Fruit fly (Drosophila melanogaster) whole organism, prepupa: ENCODE measurements around the gene CG31871.
A peak's percentile ranks its signal among the peaks of the same experiment; 100 is the strongest.

Experiments used
- Blimp-1 ChIP-seq: fragments of 200-800 bp; sonication (Bioruptor generic); optimal IDR thresholded peaks from 3 replicates; lab custom pipeline; 2017; ENCODE audit warnings: missing biosample characterization, missing genetic modification characterization, mild to moderate bottlenecking, moderate library complexity, missing genetic modification reagents
- CG10631 ChIP-seq: fragments of 200-800 bp; sonication (Bioruptor generic); optimal IDR thresholded peaks from 2 replicates; lab custom pipeline; 2016; ENCODE audit warnings: missing biosample characterization, missing genetic modification characterization
- CG10669 ChIP-seq: fragments of 200-800 bp; sonication (Bioruptor generic); optimal IDR thresholded peaks from 3 replicates; lab custom pipeline; 2018; ENCODE audit warnings: missing biosample characterization, mild to moderate bottlenecking, missing genetic modification characterization, moderate library complexity
- CG11294 ChIP-seq: fragments of 200-800 bp; sonication (Bioruptor generic); IDR thresholded peaks from 2 replicates; pipeline ENCODE4 v1.3.6; 2022; ENCODE audit warnings: missing biosample characterization, missing genetic modification characterization
- CG11762 ChIP-seq: fragments of 200-800 bp; sonication (Bioruptor generic); optimal IDR thresholded peaks from 3 replicates; lab custom pipeline; 2016; ENCODE audit warnings: missing biosample characterization, missing genetic modification characterization; ENCODE audit not compliant: insufficient read depth
- CG11902 ChIP-seq: fragments of 200-800 bp; sonication (Bioruptor generic); optimal IDR thresholded peaks from 3 replicates; lab custom pipeline; 2016; ENCODE audit warnings: missing biosample characterization, missing genetic modification characterization
- CG15336 ChIP-seq: fragments of 200-800 bp; sonication (Bioruptor generic); IDR thresholded peaks from 2 replicates; pipeline ENCODE4 v1.3.6; 2022; ENCODE audit warnings: missing biosample characterization, missing genetic modification characterization
- CG1621 ChIP-seq: fragments of 200-800 bp; sonication (Bioruptor generic); optimal IDR thresholded peaks from 3 replicates; lab custom pipeline; 2018; ENCODE audit warnings: missing biosample characterization, mild to moderate bottlenecking, missing genetic modification characterization
- CG16779 ChIP-seq: fragments of 200-800 bp; sonication (Bioruptor generic); optimal IDR thresholded peaks from 3 replicates; lab custom pipeline; 2017; ENCODE audit warnings: missing biosample characterization, mild to moderate bottlenecking, missing genetic modification characterization
- CG3032 ChIP-seq: fragments of 200-800 bp; optimal IDR thresholded peaks from 2 replicates; lab custom pipeline; 2019; ENCODE audit warnings: missing biosample characterization, mild to moderate bottlenecking, missing genetic modification characterization, moderate library complexity
- CG31627 ChIP-seq: fragments of 200-800 bp; sonication (Bioruptor generic); optimal IDR thresholded peaks from 3 replicates; lab custom pipeline; 2016; ENCODE audit warnings: missing biosample characterization, missing genetic modification characterization
- CG32006 ChIP-seq: fragments of 200-800 bp; sonication (Bioruptor generic); optimal IDR thresholded peaks from 3 replicates; lab custom pipeline; 2017; ENCODE audit warnings: missing biosample characterization, mild to moderate bottlenecking, missing genetic modification characterization
- CG34406 ChIP-seq: fragments of 200-800 bp; sonication (Bioruptor generic); optimal IDR thresholded peaks from 3 replicates; lab custom pipeline; 2016; ENCODE audit warnings: missing biosample characterization, missing genetic modification characterization
- CG3919 ChIP-seq: fragments of 200-800 bp; sonication (Bioruptor generic); optimal IDR thresholded peaks from 3 replicates; lab custom pipeline; 2016; ENCODE audit warnings: missing biosample characterization, missing genetic modification characterization
- CG4318 ChIP-seq: fragments of 200-800 bp; sonication (Bioruptor generic); optimal IDR thresholded peaks from 3 replicates; lab custom pipeline; 2017; ENCODE audit warnings: missing biosample characterization, mild to moderate bottlenecking, missing genetic modification characterization
- CG6163 ChIP-seq: fragments of 200-800 bp; sonication (Bioruptor generic); IDR thresholded peaks from 3 replicates; pipeline ENCODE4 v1.3.6; 2022; ENCODE audit warnings: missing biosample characterization, missing genetic modification characterization
- CG6276 ChIP-seq: fragments of 200-800 bp; sonication (Bioruptor generic); optimal IDR thresholded peaks from 2 replicates; lab custom pipeline; 2017; ENCODE audit warnings: missing biosample characterization, mild to moderate bottlenecking, missing genetic modification characterization
- CG6792 ChIP-seq: fragments of 200-800 bp; sonication (Bioruptor generic); optimal IDR thresholded peaks from 3 replicates; lab custom pipeline; 2016; ENCODE audit warnings: missing biosample characterization, missing genetic modification characterization
- CG6854 ChIP-seq: fragments of 200-800 bp; sonication (Bioruptor generic); optimal IDR thresholded peaks from 2 replicates; lab custom pipeline; 2017; ENCODE audit warnings: missing biosample characterization, mild to moderate bottlenecking, missing genetic modification characterization
- CG7368 ChIP-seq: fragments of 200-800 bp; sonication (Bioruptor generic); optimal IDR thresholded peaks from 3 replicates; lab custom pipeline; 2016; ENCODE audit warnings: missing biosample characterization, missing genetic modification characterization
- CG8319 ChIP-seq: fragments of 200-800 bp; sonication (Bioruptor generic); optimal IDR thresholded peaks from 3 replicates; lab custom pipeline; 2016; ENCODE audit warnings: missing biosample characterization, missing genetic modification characterization
- CG8632 ChIP-seq: fragments of 200-800 bp; sonication (Bioruptor generic); optimal IDR thresholded peaks from 3 replicates; lab custom pipeline; 2016; ENCODE audit warnings: missing biosample characterization, missing genetic modification characterization
- CG9139 ChIP-seq: fragments of 200-800 bp; sonication (Bioruptor generic); optimal IDR thresholded peaks from 3 replicates; lab custom pipeline; 2017; ENCODE audit warnings: missing biosample characterization, mild to moderate bottlenecking, missing genetic modification characterization
- Eip75B ChIP-seq: fragments of 200-800 bp; sonication (Bioruptor generic); optimal IDR thresholded peaks from 3 replicates; lab custom pipeline; 2016; ENCODE audit warnings: missing biosample characterization, missing genetic modification characterization
- Eip78C ChIP-seq: fragments of 200-800 bp; sonication (Bioruptor generic); peaks from one replicate; lab custom pipeline; 2016; ENCODE audit warnings: missing biosample characterization, missing genetic modification characterization
- Eip93F ChIP-seq: fragments of 200-800 bp; sonication (Bioruptor generic); optimal IDR thresholded peaks from 2 replicates; lab custom pipeline; 2016; ENCODE audit warnings: missing biosample characterization, mild to moderate bottlenecking, missing genetic modification characterization
- Ets21C ChIP-seq: fragments of 200-800 bp; sonication (Bioruptor generic); optimal IDR thresholded peaks from 3 replicates; lab custom pipeline; 2016; ENCODE audit warnings: missing biosample characterization, missing genetic modification characterization
- Hr4 ChIP-seq: fragments of 200-800 bp; sonication (Bioruptor generic); optimal IDR thresholded peaks from 3 replicates; lab custom pipeline; 2016; ENCODE audit warnings: missing biosample characterization, missing genetic modification characterization
- Lpt ChIP-seq: fragments of 200-800 bp; sonication (Bioruptor generic); optimal IDR thresholded peaks from 3 replicates; lab custom pipeline; 2016; ENCODE audit warnings: missing biosample characterization, missing genetic modification characterization
- OdsH ChIP-seq: fragments of 200-800 bp; sonication (Bioruptor generic); optimal IDR thresholded peaks from 3 replicates; lab custom pipeline; 2016; ENCODE audit warnings: missing biosample characterization, missing genetic modification characterization
- Smox ChIP-seq: fragments of 200-800 bp; sonication (Bioruptor generic); optimal IDR thresholded peaks from 3 replicates; lab custom pipeline; 2016; ENCODE audit warnings: missing biosample characterization, missing genetic modification characterization
- Sox102F ChIP-seq: fragments of 200-800 bp; sonication (Bioruptor generic); optimal IDR thresholded peaks from 2 replicates; lab custom pipeline; 2016; ENCODE audit warnings: missing biosample characterization, mild to moderate bottlenecking, missing genetic modification characterization
- Sox14 ChIP-seq: fragments of 200-800 bp; sonication (Bioruptor generic); optimal IDR thresholded peaks from 3 replicates; lab custom pipeline; 2016; ENCODE audit warnings: missing biosample characterization, missing genetic modification characterization
- Sox15 ChIP-seq: fragments of 200-800 bp; sonication (Bioruptor generic); optimal IDR thresholded peaks from 3 replicates; lab custom pipeline; 2016; ENCODE audit warnings: missing biosample characterization, missing genetic modification characterization
- acj6 ChIP-seq: fragments of 200-800 bp; sonication (Bioruptor generic); optimal IDR thresholded peaks from 3 replicates; lab custom pipeline; 2016; ENCODE audit warnings: missing biosample characterization, missing genetic modification characterization
- cyc ChIP-seq: fragments of 200-800 bp; sonication (Bioruptor generic); optimal IDR thresholded peaks from 3 replicates; lab custom pipeline; 2016; ENCODE audit warnings: missing biosample characterization, missing genetic modification characterization
- dsx ChIP-seq: fragments of 200-800 bp; optimal IDR thresholded peaks from 3 replicates; lab custom pipeline; 2019; ENCODE audit warnings: missing biosample characterization, mild to moderate bottlenecking, missing genetic modification characterization, moderate library complexity; ENCODE audit not compliant: poor library complexity, severe bottlenecking
- eg ChIP-seq: fragments of 200-800 bp; sonication (Bioruptor generic); IDR thresholded peaks from 3 replicates; pipeline ENCODE4 v1.3.6; 2022; ENCODE audit warnings: missing biosample characterization, missing genetic modification characterization
- esn ChIP-seq: fragments of 200-800 bp; sonication (Bioruptor generic); optimal IDR thresholded peaks from 2 replicates; lab custom pipeline; 2016; ENCODE audit warnings: missing biosample characterization, mild to moderate bottlenecking, missing genetic modification characterization, moderate library complexity
- fd59A ChIP-seq: fragments of 200-800 bp; sonication (Bioruptor generic); optimal IDR thresholded peaks from 2 replicates; lab custom pipeline; 2017; ENCODE audit warnings: missing biosample characterization, mild to moderate bottlenecking, missing genetic modification characterization, missing genetic modification reagents
- fd85E ChIP-seq: fragments of 200-800 bp; sonication (Bioruptor generic); optimal IDR thresholded peaks from 3 replicates; lab custom pipeline; 2016; ENCODE audit warnings: missing biosample characterization, missing genetic modification characterization
- fkh ChIP-seq: fragments of 200-800 bp; sonication (Bioruptor generic); optimal IDR thresholded peaks from 3 replicates; lab custom pipeline; 2017; ENCODE audit warnings: missing biosample characterization, mild to moderate bottlenecking, missing genetic modification characterization, moderate library complexity
- lz ChIP-seq: fragments of 200-800 bp; sonication (Bioruptor generic); optimal IDR thresholded peaks from 3 replicates; lab custom pipeline; 2016; ENCODE audit warnings: missing biosample characterization, missing genetic modification characterization
- net ChIP-seq: fragments of 200-800 bp; sonication (Bioruptor generic); optimal IDR thresholded peaks from 3 replicates; lab custom pipeline; 2016; ENCODE audit warnings: missing biosample characterization, missing genetic modification characterization
- salr ChIP-seq, 2 experiments: fragments of 200-800 bp; sonication (Bioruptor generic); optimal IDR thresholded peaks; 3 replicates each; lab custom pipeline; 2016 to 2018; ENCODE audit warnings: missing biosample characterization in 2 of 2, missing genetic modification characterization in 2 of 2, mild to moderate bottlenecking in 1 of 2
- spab ChIP-seq: fragments of 200-800 bp; sonication (Bioruptor generic); optimal IDR thresholded peaks from 2 replicates; lab custom pipeline; 2017; ENCODE audit warnings: missing biosample characterization, mild to moderate bottlenecking, missing genetic modification characterization, missing genetic modification reagents
- svp ChIP-seq: fragments of 200-800 bp; sonication (Bioruptor generic); peaks from one replicate; lab custom pipeline; 2016; ENCODE audit warnings: missing biosample characterization, missing genetic modification characterization
- topi ChIP-seq: fragments of 200-800 bp; sonication (Bioruptor generic); optimal IDR thresholded peaks from 3 replicates; lab custom pipeline; 2016; ENCODE audit warnings: missing biosample characterization, missing genetic modification characterization
- vri ChIP-seq: fragments of 200-800 bp; sonication (Bioruptor generic); optimal IDR thresholded peaks from 3 replicates; lab custom pipeline; 2016; ENCODE audit warnings: missing biosample characterization, mild to moderate bottlenecking, missing genetic modification characterization

The CG31871 gene

dm6 chr2L:10701499-10702062, 39.7 kb downstream of the CG31871 start, which contains the start of gene Lip1:
TSS of gene Lip1 (minus strand) at chr2L:10701544.
- TF ChIP-seq CG32006 (GFP tag; lab: Kevin White, UChicago), result no peak
- no peak for TF ChIP-seq lz (GFP tag; lab: Kevin White, UChicago)
- TF ChIP-seq fkh (GFP tag; lab: Kevin White, UChicago), result peak; percentile 15
- peak; percentile 23 for TF ChIP-seq svp (GFP tag; lab: Kevin White, UChicago)

- TF ChIP-seq CG10669 (GFP tag; lab: Kevin White, UChicago) (no peak), lz (GFP tag; lab: Kevin White, UChicago) (peak; percentile 27), Hr4 (GFP tag; lab: Kevin White, UChicago) (peak; percentile 71), acj6 (GFP tag; lab: Kevin White, UChicago) (peak; percentile 27), net (GFP tag; lab: Kevin White, UChicago) (peak; percentile 45), fd59A (GFP tag; lab: Kevin White, UChicago) (no peak), cyc (GFP tag; lab: Kevin White, UChicago) (no peak), vri (peak; percentile 58), CG6792 (no peak), CG8319 (GFP tag; lab: Kevin White, UChicago) (no peak), Eip75B (GFP tag; lab: Kevin White, UChicago) (no peak), CG11294 (GFP tag; lab: Robert Waterston, UW) (peak; percentile 64), OdsH (GFP tag; lab: Kevin White, UChicago) (peak; percentile 38), CG4318 (GFP tag; lab: Kevin White, UChicago) (peak; percentile 48), svp (GFP tag; lab: Kevin White, UChicago) (peak; percentile 97), topi (GFP tag; lab: Kevin White, UChicago) (peak; percentile 28), CG6163 (GFP tag; lab: Robert Waterston, UW) (peak; percentile 50; the same call in 2 of the 3 replicates), Eip93F (GFP tag; lab: Kevin White, UChicago) (no peak), Blimp-1 (GFP tag; lab: Kevin White, UChicago) (no peak), esn (no peak), CG3919 (GFP tag; lab: Kevin White, UChicago) (peak; percentile 22), CG10631 (GFP tag; lab: Kevin White, UChicago) (no peak), CG11902 (GFP tag; lab: Kevin White, UChicago) (no peak), CG8632 (no peak), CG15336 (GFP tag; lab: Robert Waterston, UW) (peak; percentile 71), CG16779 (no peak), CG6276 (GFP tag; lab: Kevin White, UChicago) (peak; percentile 63), CG9139 (no peak), eg (GFP tag; lab: Robert Waterston, UW) (peak; percentile 85), fkh (GFP tag; lab: Kevin White, UChicago) (peak; percentile 51), salr (GFP tag; optimal IDR thresholded peaks at IDR 0.05; lab: Kevin White, UChicago) (no peak), Eip78C (GFP tag; lab: Kevin White, UChicago) (peak; percentile 65), CG3032 (tag; lab: Kevin White, UChicago) (no peak), Sox15 (GFP tag; lab: Kevin White, UChicago) (no peak), Sox102F (no peak), Smox (GFP tag; lab: Kevin White, UChicago) (no peak), CG11762 (no peak), CG6854 (GFP tag; lab: Kevin White, UChicago) (no peak), Lpt (no peak), Sox14 (peak; percentile 20), CG34406 (no peak), CG31627 (GFP tag; lab: Kevin White, UChicago) (peak; percentile 32), CG7368 (GFP tag; lab: Kevin White, UChicago) (no peak), CG1621 (tag; lab: Kevin White, UChicago) (no peak), fd85E (GFP tag; lab: Kevin White, UChicago) (no peak), spab (GFP tag; lab: Kevin White, UChicago) (no peak), dsx (GFP tag; lab: Kevin White, UChicago) (no peak), Ets21C (GFP tag; lab: Kevin White, UChicago) (no peak)
These were observed 41.4 kb downstream of the CG31871 start, which contains the start of gene CG6415 for dm6 chr2L:10703281-10703680. TSS of gene CG6415 (plus strand) at chr2L:10703621.
